Worm (Caenorhabditis elegans) whole organism, L3 larva: ENCODE results near the gene Y45G5AL.1.

Source experiments
- R02D3.7 ChIP-seq: fragments of 150-350 bp; optimal IDR thresholded peaks from 2 replicates; lab custom pipeline; 2014; ENCODE audit warnings: missing biosample characterization, missing genetic modification characterization
- egl-27 ChIP-seq: sonication (generic microtip); optimal IDR thresholded peaks from 4 replicates; lab custom pipeline; 2017; ENCODE audit warnings: missing biosample characterization, missing genetic modification reagents, missing genetic modification characterization
- eor-1 ChIP-seq, 2 experiments: fragments of 150-350 bp; optimal IDR thresholded peaks; 2 replicates each; lab custom pipeline; 2014 to 2018; ENCODE audit warnings: missing biosample characterization in 2 of 2, missing genetic modification characterization in 2 of 2
- nhr-12 ChIP-seq: fragments of 150-350 bp; optimal IDR thresholded peaks from 2 replicates; lab custom pipeline; 2014; ENCODE audit warnings: missing biosample characterization, missing genetic modification characterization
- nhr-23 ChIP-seq: fragments of 150-350 bp; optimal IDR thresholded peaks from 2 replicates; lab custom pipeline; 2014; ENCODE audit warnings: missing biosample characterization, missing genetic modification reagents, missing genetic modification characterization
- nhr-43 ChIP-seq: sonication (generic microtip); optimal IDR thresholded peaks from 2 replicates; lab custom pipeline; 2016; ENCODE audit warnings: mild to moderate bottlenecking, missing genetic modification characterization, missing compliant biosample characterization; ENCODE audit not compliant: poor library complexity, severe bottlenecking
- ztf-11 ChIP-seq: fragments of 150-350 bp; optimal IDR thresholded peaks from 2 replicates; lab custom pipeline; 2014; ENCODE audit warnings: missing biosample characterization, missing genetic modification characterization

DNA sequence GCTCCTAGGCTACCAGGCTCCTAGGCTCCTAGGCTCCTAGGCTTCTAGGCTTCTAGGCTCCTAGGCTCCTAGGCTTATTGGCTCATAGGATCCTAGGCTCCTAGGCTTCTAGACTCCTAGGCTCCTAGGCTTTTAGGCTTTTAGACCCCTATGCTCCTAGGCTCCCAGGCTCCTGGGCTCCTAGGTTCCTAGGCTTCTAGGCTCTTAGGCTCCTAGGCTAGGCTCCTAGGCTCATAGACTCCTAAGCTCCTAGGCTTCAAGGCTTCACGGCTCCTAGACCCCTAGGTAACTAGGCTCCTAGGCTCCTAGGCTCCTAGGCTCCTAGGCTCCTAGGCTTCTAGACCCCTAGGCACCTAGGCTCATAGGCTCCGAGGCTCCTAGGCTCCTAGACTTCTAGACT lies 7.1 kb downstream of the Y45G5AL.1 start:
- TF ChIP-seq egl-27 (tag; lab: Kevin White, UChicago) = no peak
- no peak for TF ChIP-seq nhr-23 (tag; lab: Kevin White, UChicago)
- TF ChIP-seq nhr-12 = no peak
- TF ChIP-seq R02D3.7 = no peak
- TF ChIP-seq eor-1 (tag; optimal IDR thresholded peaks at IDR 0.05; lab: Kevin White, UChicago) = no peak
- TF ChIP-seq nhr-43 (tag; lab: Kevin White, UChicago) = no peak
- TF ChIP-seq ztf-11 (tag; lab: Kevin White, UChicago) = no peak
